Worm (Caenorhabditis elegans) whole organism, L4 larva: ENCODE measurements around the gene K02F3.9.

Source experiments
- ZK546.5 ChIP-seq, 2 experiments: sonication (generic microtip); optimal IDR thresholded peaks; 2 replicates each; lab custom pipeline; 2017; ENCODE audit warnings: missing biosample characterization in 2 of 2, missing genetic modification characterization in 2 of 2
- aly-2 ChIP-seq: sonication (generic microtip); optimal IDR thresholded peaks from 2 replicates; lab custom pipeline; 2018; ENCODE audit warnings: missing biosample characterization, missing genetic modification characterization
- ama-1 ChIP-seq: fragments of 150-350 bp; optimal IDR thresholded peaks from 2 replicates; lab custom pipeline; 2014; ENCODE audit warnings: inconsistent platforms, mixed read lengths
- dpl-1 ChIP-seq: fragments of 150-350 bp; optimal IDR thresholded peaks from 2 replicates; lab custom pipeline; 2014; ENCODE audit warnings: missing biosample characterization, missing genetic modification reagents, missing genetic modification characterization
- egl-27 ChIP-seq: sonication (generic microtip); optimal IDR thresholded peaks from 3 replicates; lab custom pipeline; 2017; ENCODE audit warnings: missing biosample characterization, missing genetic modification reagents, missing genetic modification characterization
- lin-15B ChIP-seq: fragments of 150-350 bp; sonication (generic microtip); optimal IDR thresholded peaks from 3 replicates; lab custom pipeline; 2014; ENCODE audit warnings: missing biosample characterization, missing genetic modification characterization
- nhr-28 ChIP-seq: fragments of 150-350 bp; optimal IDR thresholded peaks from 2 replicates; lab custom pipeline; 2014; ENCODE audit warnings: missing biosample characterization, missing genetic modification characterization

DNA sequence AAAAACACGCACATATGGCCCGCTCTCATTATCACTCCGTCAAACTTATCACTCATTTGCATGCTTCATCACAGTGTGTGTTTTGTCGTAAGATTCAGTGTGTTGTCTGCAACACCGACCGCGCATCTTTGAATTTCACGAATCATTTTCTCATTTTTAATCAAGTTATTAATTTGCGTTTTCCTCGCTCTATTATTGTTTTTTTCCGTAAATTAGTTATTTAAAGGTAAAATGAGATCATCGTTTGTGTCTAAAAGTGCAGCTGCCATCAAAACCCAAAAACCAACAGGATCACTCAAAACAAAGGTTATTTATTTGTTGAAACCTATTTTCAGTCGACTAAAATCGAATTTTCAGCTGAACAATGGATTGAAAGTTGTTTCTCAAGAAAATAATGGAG is 38.5 kb upstream of the K02F3.9 start, which contains the start of the genes T24C4.5 and ucr-2.3:
- TF ChIP-seq aly-2 (tag; lab: Kevin White, UChicago), result no peak
- no peak for TF ChIP-seq egl-27 (tag; lab: Kevin White, UChicago)
- TF ChIP-seq dpl-1 (GFP tag; lab: Kevin White, UChicago), result no peak
- TF ChIP-seq ama-1 (lab: Kevin White, UChicago), result no peak
- no peak for TF ChIP-seq lin-15B (tag; lab: Kevin White, UChicago)
- TF ChIP-seq nhr-28 (tag; lab: Kevin White, UChicago), result no peak
- no peak for TF ChIP-seq ZK546.5 (tag; optimal IDR thresholded peaks at IDR 0.05; lab: Kevin White, UChicago)
